Worm (Caenorhabditis elegans): ENCODE measurements around the gene F49C12.9.

Gene F49C12.9

DNA sequence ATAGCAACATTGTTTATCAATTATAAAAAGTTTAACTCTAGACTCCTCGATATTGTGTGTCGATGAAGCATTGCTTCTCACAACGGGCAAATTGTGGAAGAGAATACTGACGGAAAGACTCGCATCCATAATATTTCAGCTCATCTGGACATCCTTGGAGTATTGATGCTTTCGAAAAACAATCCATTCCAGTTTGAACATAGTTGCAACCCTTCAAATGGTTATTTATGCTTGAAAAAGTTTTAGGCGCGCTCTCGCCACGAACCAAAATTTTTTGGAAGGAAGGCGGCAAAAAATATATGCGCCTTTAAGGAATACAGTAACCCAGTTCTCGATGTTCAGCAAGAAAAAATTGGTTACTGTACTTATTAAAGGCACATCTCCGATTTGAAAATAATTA lies 6.5 kb upstream of the F49C12.9 start (continued):
- no peak for TF ChIP-seq mxl-1 (tag; optimal IDR thresholded peaks at IDR 0.05)
- peak; percentile 37; the same call in 1 of the 2 replicates for TF ChIP-seq dox-1 (GFP tag; IDR thresholded peaks at IDR 0.05)
- no peak for TF ChIP-seq F49E8.2 (tag; optimal IDR thresholded peaks at IDR 0.05; ENCODE audit: insufficient read depth)
- no peak for TF ChIP-seq him-1 (tag; optimal IDR thresholded peaks at IDR 0.05)
- no peak for TF ChIP-seq ceh-91 (GFP tag; IDR thresholded peaks at IDR 0.05)
- no peak for TF ChIP-seq ceh-40 (GFP tag; IDR thresholded peaks at IDR 0.05)
- no peak for TF ChIP-seq F57C9.4 (tag; optimal IDR thresholded peaks at IDR 0.05)
- no peak for TF ChIP-seq B0261.1 (tag; optimal IDR thresholded peaks at IDR 0.05)
- 0 out of 2 replicates have a peak, but pooled peaks have one; percentile 57 for TF ChIP-seq lag-1 (GFP tag; IDR thresholded peaks at IDR 0.05)
- no peak for TF ChIP-seq dpff-1 (tag; optimal IDR thresholded peaks at IDR 0.05)
- no peak for TF ChIP-seq D2030.7 (GFP tag; IDR thresholded peaks at IDR 0.05)
- TF ChIP-seq cebp-2 (GFP tag; IDR thresholded peaks at IDR 0.05) = no peak
- TF ChIP-seq ztf-26 (tag; optimal IDR thresholded peaks at IDR 0.05) = no peak
- TF ChIP-seq egrh-3 (GFP tag; IDR thresholded peaks at IDR 0.05) = no peak
- no peak for TF ChIP-seq rcor-1 (GFP tag; IDR thresholded peaks at IDR 0.05)
- TF ChIP-seq lir-1 (GFP tag; conservative IDR thresholded peaks at IDR 0.05) = no peak
- no peak for TF ChIP-seq ztf-3 (GFP tag; optimal IDR thresholded peaks at IDR 0.05)
- TF ChIP-seq gei-17 (GFP tag; optimal IDR thresholded peaks at IDR 0.05) = no peak
- TF ChIP-seq madf-8 (GFP tag; conservative IDR thresholded peaks at IDR 0.05) = no peak
- TF ChIP-seq snpc-1.1 (tag; optimal IDR thresholded peaks at IDR 0.05; ENCODE audit: insufficient read depth) = no peak
- TF ChIP-seq ets-4 (GFP tag; optimal IDR thresholded peaks at IDR 0.05) = no peak
- no peak for TF ChIP-seq attf-3 (GFP tag; conservative IDR thresholded peaks at IDR 0.05)
- no peak for TF ChIP-seq sea-2 (GFP tag; IDR thresholded peaks at IDR 0.05)
- 0 out of 2 replicates have a peak, but pooled peaks have one; percentile 41 for TF ChIP-seq nfyb-1 (GFP tag; IDR thresholded peaks at IDR 0.05)
- no peak for TF ChIP-seq nhr-179 (tag; optimal IDR thresholded peaks at IDR 0.05)
- peak; percentile 72 for TF ChIP-seq ekl-4 (GFP tag; IDR thresholded peaks at IDR 0.05)
- TF ChIP-seq somi-1 (GFP tag; optimal IDR thresholded peaks at IDR 0.05) = no peak
- no peak for TF ChIP-seq ceh-58 (GFP tag; IDR thresholded peaks at IDR 0.05)
- TF ChIP-seq ztf-28 (GFP tag; IDR thresholded peaks at IDR 0.05) = no peak
- TF ChIP-seq repo-1 (tag; optimal IDR thresholded peaks at IDR 0.05) = peak; percentile 32
- TF ChIP-seq aptf-3 (GFP tag; IDR thresholded peaks at IDR 0.05) = no peak
- no peak for TF ChIP-seq snpc-4 (GFP tag; optimal IDR thresholded peaks at IDR 0.05)
- TF ChIP-seq snpc-4 (tag; optimal IDR thresholded peaks at IDR 0.05) = peak in 1 of 4 experiments; percentile 2
- peak; percentile 68 for TF ChIP-seq B0336.3 (GFP tag; IDR thresholded peaks at IDR 0.05)
- TF ChIP-seq F10E7.11 (tag; optimal IDR thresholded peaks at IDR 0.05) = no peak
- TF ChIP-seq atf-7 (tag; optimal IDR thresholded peaks at IDR 0.05) = no peak
- TF ChIP-seq pbrm-1 (GFP tag; IDR thresholded peaks at IDR 0.05) = no peak
- TF ChIP-seq nhr-120 (GFP tag; IDR thresholded peaks at IDR 0.05) = no peak
- no peak for TF ChIP-seq hlh-12 (tag; optimal IDR thresholded peaks at IDR 0.05)
- no peak for TF ChIP-seq lin-26 (GFP tag; IDR thresholded peaks at IDR 0.05)
- TF ChIP-seq Y79H2A.3 (GFP tag; conservative IDR thresholded peaks at IDR 0.05) = no peak
- no peak for TF ChIP-seq C06A6.2 (GFP tag; conservative IDR thresholded peaks at IDR 0.05)
- no peak for TF ChIP-seq snpc-1.3 (tag; optimal IDR thresholded peaks at IDR 0.05; ENCODE audit: insufficient read depth)
